Worm (Caenorhabditis elegans): ENCODE data around the gene bca-1.

DNA sequence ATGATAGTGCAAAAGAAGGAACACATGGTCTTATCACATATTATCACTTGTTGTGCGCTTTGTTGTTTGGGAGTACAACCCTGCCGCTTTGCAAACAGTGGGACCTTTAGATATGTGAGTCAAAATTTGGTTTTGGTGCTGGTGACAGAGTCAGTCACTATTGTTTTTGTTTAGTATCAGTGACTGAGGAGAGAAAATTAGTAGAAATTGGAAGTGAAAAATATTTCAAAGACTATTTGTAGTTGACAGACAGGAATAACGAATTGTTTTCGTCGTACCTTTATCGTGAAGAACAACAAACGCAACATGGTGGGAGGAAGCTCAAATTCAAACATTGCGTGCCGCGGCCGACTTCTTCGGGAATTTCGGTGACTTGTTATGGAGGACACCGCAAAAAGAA, 12.0 kb upstream of the bca-1 start, which contains the start of gene lrch-1:
- TF ChIP-seq fax-1 (tag; optimal IDR thresholded peaks at IDR 0.05) (no peak), unc-42 (tag; optimal IDR thresholded peaks at IDR 0.05) (no peak), C08G9.2 (tag; optimal IDR thresholded peaks at IDR 0.05) (no peak), syd-9 (tag; optimal IDR thresholded peaks at IDR 0.05) (no peak), hlh-13 (GFP tag; optimal IDR thresholded peaks at IDR 0.05) (no peak), tbx-2 (tag; optimal IDR thresholded peaks at IDR 0.05) (no peak), T23F11.4 (GFP tag; optimal IDR thresholded peaks at IDR 0.05) (no peak)

Data from whole organism, late embryonic.